Worm (Caenorhabditis elegans): ENCODE results near the gene nhr-175.

nhr-175 gene

ce11 chrV:13908120-13908915, 41.8 kb downstream of the nhr-175 start:
- TF ChIP-seq lir-3 (tag; optimal IDR thresholded peaks at IDR 0.05; ENCODE audit: poor library complexity) (peak; percentile 17), ceh-82 (tag; optimal IDR thresholded peaks at IDR 0.05) (no peak), ama-1 (optimal IDR thresholded peaks at IDR 0.05) (peak; percentile 12), mab-9 (GFP tag; IDR thresholded peaks at IDR 0.05) (no peak), F16B12.6 (tag; optimal IDR thresholded peaks at IDR 0.05) (no peak), ets-5 (GFP tag; IDR thresholded peaks at IDR 0.05) (no peak), pax-3 (tag; optimal IDR thresholded peaks at IDR 0.05) (peak; percentile 61), grh-1 (GFP tag; IDR thresholded peaks at IDR 0.05) (no peak), snu-23 (GFP tag; optimal IDR thresholded peaks at IDR 0.05) (no peak), skn-1 (tag; optimal IDR thresholded peaks at IDR 0.05) (no peak), vab-15 (tag; optimal IDR thresholded peaks at IDR 0.05) (no peak), nhr-71 (tag; optimal IDR thresholded peaks at IDR 0.05) (peak; percentile 17), mef-2 (tag; optimal IDR thresholded peaks at IDR 0.05) (no peak), nhr-85 (tag) (peak; percentile 39), elt-3 (tag; optimal IDR thresholded peaks at IDR 0.05) (peak in 1 of 6 experiments; percentile 6), unc-62 (GFP tag; optimal IDR thresholded peaks at IDR 0.05) (no peak), rnt-1 (tag; optimal IDR thresholded peaks at IDR 0.05) (no peak), egl-13 (tag; optimal IDR thresholded peaks at IDR 0.05) (no peak), ceh-88 (GFP tag; IDR thresholded peaks at IDR 0.05) (peak; percentile 9), elt-2 (tag; optimal IDR thresholded peaks at IDR 0.05) (peak; percentile 9), hpl-2 (GFP tag; optimal IDR thresholded peaks at IDR 0.05) (no peak), lin-15B (tag; optimal IDR thresholded peaks at IDR 0.05) (no peak)

ce11 chrV:13908916-13909176, 42.4 kb downstream of the nhr-175 start, which contains the start of gene C06B3.6:
Gene C06B3.6 (minus strand): TSS chrV:13908967.
- TF ChIP-seq elt-2 (tag; optimal IDR thresholded peaks at IDR 0.05) (no peak), nhr-77 (tag; optimal IDR thresholded peaks at IDR 0.05) (no peak), lir-3 (tag; optimal IDR thresholded peaks at IDR 0.05; ENCODE audit: poor library complexity) (no peak), nhr-85 (tag) (no peak), dsc-1 (tag; optimal IDR thresholded peaks at IDR 0.05) (no peak), ceh-88 (GFP tag; IDR thresholded peaks at IDR 0.05) (peak; percentile 1; the same call in 1 of the 2 replicates), Y116A8C.19 (tag; optimal IDR thresholded peaks at IDR 0.05; ENCODE audit: borderline replicate concordance) (no peak), lin-15B (tag; optimal IDR thresholded peaks at IDR 0.05) (no peak)

- TF ChIP-seq nhr-84 (tag; optimal IDR thresholded peaks at IDR 0.05) (no peak), fkh-8 (tag; optimal IDR thresholded peaks at IDR 0.05) (peak; percentile 90), ceh-90 (tag; optimal IDR thresholded peaks at IDR 0.05) (peak; percentile 26), irx-1 (tag; optimal IDR thresholded peaks at IDR 0.05) (peak; percentile 63), unc-30 (tag; optimal IDR thresholded peaks at IDR 0.05) (no peak), F16B12.6 (tag; optimal IDR thresholded peaks at IDR 0.05) (no peak), tbx-2 (tag; optimal IDR thresholded peaks at IDR 0.05) (peak; percentile 75), lir-3 (tag; optimal IDR thresholded peaks at IDR 0.05; ENCODE audit: poor library complexity) (peak; percentile 59), ztf-4 (tag; optimal IDR thresholded peaks at IDR 0.05) (peak; percentile 81), pqm-1 (tag; optimal IDR thresholded peaks at IDR 0.05) (peak; percentile 46), nhr-237 (tag; optimal IDR thresholded peaks at IDR 0.05) (peak; percentile 53), grh-1 (GFP tag; IDR thresholded peaks at IDR 0.05) (no peak), lin-35 (GFP tag; optimal IDR thresholded peaks at IDR 0.05) (peak; percentile 64 to 90), tlp-1 (tag; optimal IDR thresholded peaks at IDR 0.05) (no peak), unc-62 (GFP tag; optimal IDR thresholded peaks at IDR 0.05) (no peak), lin-13 (GFP tag; optimal IDR thresholded peaks at IDR 0.05) (peak; percentile 78), ama-1 (optimal IDR thresholded peaks at IDR 0.05) (peak; percentile 66), efl-1 (optimal IDR thresholded peaks at IDR 0.05) (peak; percentile 36 to 54), efl-1 (GFP tag; optimal IDR thresholded peaks at IDR 0.05 in 1 of 2) (peak; percentile 26 to 87), dsc-1 (tag; optimal IDR thresholded peaks at IDR 0.05) (peak; percentile 84), nhr-76 (tag; optimal IDR thresholded peaks at IDR 0.05) (no peak), sptf-1 (tag; optimal IDR thresholded peaks at IDR 0.05) (no peak), isw-1 (GFP tag; IDR thresholded peaks at IDR 0.05) (peak; percentile 16; the same call in 1 of the 2 replicates), fkh-4 (tag; optimal IDR thresholded peaks at IDR 0.05; ENCODE audit: borderline replicate concordance) (no peak), nhr-12 (tag; optimal IDR thresholded peaks at IDR 0.05) (no peak), hlh-4 (tag; optimal IDR thresholded peaks at IDR 0.05) (no peak), efl-3 (GFP tag; optimal IDR thresholded peaks at IDR 0.05) (no peak), elt-3 (tag; optimal IDR thresholded peaks at IDR 0.05) (peak in 4 of 6 experiments; percentile 16 to 97 (median 50)), C04F5.9 (tag; optimal IDR thresholded peaks at IDR 0.05) (peak; percentile 55), ceh-8 (GFP tag; optimal IDR thresholded peaks at IDR 0.05) (no peak), mdl-1 (tag; optimal IDR thresholded peaks at IDR 0.05) (peak in 1 of 2 experiments; percentile 94)
These were observed 42.9 kb downstream of the nhr-175 start, which contains the start of gene C06B3.7 for ce11 chrV:13909400-13909799. Gene C06B3.7 (plus strand): TSS chrV:13909686.

All from whole organism, L1 larva.